Worm (Caenorhabditis elegans): Measurements from ENCODE around the gene str-221.

The str-221 gene

ce11 chrV:1621494-1621893 lies 18.6 kb upstream of the str-221 start, which contains the start of gene nhr-117:
Gene nhr-117 (minus strand): TSS chrV:1621520.
- TF ChIP-seq ets-5 (GFP tag; IDR thresholded peaks at IDR 0.05) = no peak
- peak in 1 of 2 experiments; percentile 14 for TF ChIP-seq lin-35 (GFP tag; optimal IDR thresholded peaks at IDR 0.05)
- no peak for TF ChIP-seq sox-4 (tag; optimal IDR thresholded peaks at IDR 0.05)
- peak; percentile 67 for TF ChIP-seq zip-4 (GFP tag; optimal IDR thresholded peaks at IDR 0.05)
- no peak for TF ChIP-seq efl-1 (optimal IDR thresholded peaks at IDR 0.05)
- peak in 1 of 2 experiments; percentile 81 for TF ChIP-seq efl-1 (GFP tag; optimal IDR thresholded peaks at IDR 0.05 in 1 of 2)
- TF ChIP-seq skn-1 (tag; optimal IDR thresholded peaks at IDR 0.05) = peak; percentile 40
- peak in 1 of 2 experiments; percentile 1 for TF ChIP-seq lsy-2 (tag; optimal IDR thresholded peaks at IDR 0.05)
- TF ChIP-seq nhr-71 (tag; optimal IDR thresholded peaks at IDR 0.05) = peak; percentile 27
- peak; percentile 2 for TF ChIP-seq nhr-20 (tag; optimal IDR thresholded peaks at IDR 0.05)

ce11 chrV:1623429-1623828 lies 16.7 kb upstream of the str-221 start:
- no peak for TF ChIP-seq C34B4.2 (tag; optimal IDR thresholded peaks at IDR 0.05)
- TF ChIP-seq nhr-12 (tag; optimal IDR thresholded peaks at IDR 0.05) = no peak
- TF ChIP-seq lir-3 (tag; optimal IDR thresholded peaks at IDR 0.05; ENCODE audit: poor library complexity) = no peak
- no peak for TF ChIP-seq irx-1 (tag; optimal IDR thresholded peaks at IDR 0.05)
- TF ChIP-seq pax-3 (tag; optimal IDR thresholded peaks at IDR 0.05) = no peak
- TF ChIP-seq fkh-10 (GFP tag; optimal IDR thresholded peaks at IDR 0.05) = no peak
- no peak for TF ChIP-seq snpc-4 (tag; optimal IDR thresholded peaks at IDR 0.05)
- TF ChIP-seq unc-30 (tag; optimal IDR thresholded peaks at IDR 0.05) = no peak

- TF ChIP-seq dpl-1 (GFP tag; optimal IDR thresholded peaks at IDR 0.05) (no peak), lin-39 (tag; optimal IDR thresholded peaks at IDR 0.05) (no peak), nhr-11 (tag; optimal IDR thresholded peaks at IDR 0.05) (no peak), mab-9 (GFP tag; IDR thresholded peaks at IDR 0.05) (no peak), fos-1 (tag; optimal IDR thresholded peaks at IDR 0.05) (no peak), isw-1 (GFP tag; IDR thresholded peaks at IDR 0.05) (no peak), lsy-2 (tag; optimal IDR thresholded peaks at IDR 0.05) (no peak), ceh-63 (GFP tag; optimal IDR thresholded peaks at IDR 0.05) (no peak), zip-4 (GFP tag; optimal IDR thresholded peaks at IDR 0.05) (no peak)
Observed at ce11 chrV:1624340-1624739, 15.8 kb upstream of the str-221 start, which contains the start of gene nhr-110. Gene nhr-110 (minus strand): TSS chrV:1624440.

- no peak for TF ChIP-seq nhr-71 (tag; optimal IDR thresholded peaks at IDR 0.05)
- TF ChIP-seq fkh-8 (tag; optimal IDR thresholded peaks at IDR 0.05) = no peak
- no peak for TF ChIP-seq zip-4 (GFP tag; optimal IDR thresholded peaks at IDR 0.05)
- TF ChIP-seq xbp-1 (tag; optimal IDR thresholded peaks at IDR 0.05) = no peak
- TF ChIP-seq irx-1 (tag; optimal IDR thresholded peaks at IDR 0.05) = no peak
- TF ChIP-seq nhr-28 (tag; optimal IDR thresholded peaks at IDR 0.05) = no peak
- TF ChIP-seq hlh-4 (tag; optimal IDR thresholded peaks at IDR 0.05) = no peak
- no peak for TF ChIP-seq nhr-84 (tag; optimal IDR thresholded peaks at IDR 0.05)
- TF ChIP-seq lin-15B (tag; optimal IDR thresholded peaks at IDR 0.05) = no peak
- TF ChIP-seq lin-13 (GFP tag; optimal IDR thresholded peaks at IDR 0.05) = no peak
- TF ChIP-seq pag-3 (tag; optimal IDR thresholded peaks at IDR 0.05; ENCODE audit: borderline replicate concordance, insufficient read depth) = no peak
- no peak for TF ChIP-seq lin-39 (tag; optimal IDR thresholded peaks at IDR 0.05)
- TF ChIP-seq tlp-1 (tag; optimal IDR thresholded peaks at IDR 0.05) = no peak
- TF ChIP-seq snu-23 (GFP tag; optimal IDR thresholded peaks at IDR 0.05) = no peak
- no peak for TF ChIP-seq lin-14 (GFP tag; optimal IDR thresholded peaks at IDR 0.05)
- no peak for TF ChIP-seq nhr-237 (tag; optimal IDR thresholded peaks at IDR 0.05)
- no peak for TF ChIP-seq zag-1 (tag; optimal IDR thresholded peaks at IDR 0.05)
Observed at ce11 chrV:1626720-1627119, 13.4 kb upstream of the str-221 start, which contains the start of gene nhr-237. Gene nhr-237 (minus strand): TSS chrV:1626820.
